Worm (Caenorhabditis elegans): Measurements from ENCODE around the gene F02E8.4.

The F02E8.4 gene

ce11 chrX:4444073-4444472 lies 9.8 kb upstream of the F02E8.4 start (continued):
- TF ChIP-seq ccch-3 (GFP tag; optimal IDR thresholded peaks at IDR 0.05) (no peak), T26A5.8 (tag; optimal IDR thresholded peaks at IDR 0.05) (peak; percentile 53), bed-1 (GFP tag; IDR thresholded peaks at IDR 0.05) (no peak), hmg-20 (GFP tag; IDR thresholded peaks at IDR 0.05) (0 out of 2 replicates have a peak, but pooled peaks have one; percentile 40), sea-2 (GFP tag; IDR thresholded peaks at IDR 0.05) (no peak), rcor-1 (GFP tag; IDR thresholded peaks at IDR 0.05) (peak; percentile 79), rec-8 (tag; optimal IDR thresholded peaks at IDR 0.05) (peak; percentile 49 to 55), attf-5 (GFP tag; optimal IDR thresholded peaks at IDR 0.05) (peak; percentile 7), cebp-1 (GFP tag; IDR thresholded peaks at IDR 0.05) (no peak), cebp-1 (tag; optimal IDR thresholded peaks at IDR 0.05) (peak; percentile 62), F39B2.1 (GFP tag; IDR thresholded peaks at IDR 0.05) (no peak), egl-44 (GFP tag; IDR thresholded peaks at IDR 0.05) (peak; percentile 81), die-1 (tag; optimal IDR thresholded peaks at IDR 0.05) (peak; percentile 93), ceh-100 (GFP tag; IDR thresholded peaks at IDR 0.05) (0 out of 2 replicates have a peak, but pooled peaks have one; percentile 33), egl-18 (GFP tag; IDR thresholded peaks at IDR 0.05) (no peak), nhr-80 (tag; optimal IDR thresholded peaks at IDR 0.05) (peak; percentile 2), chd-7 (tag; optimal IDR thresholded peaks at IDR 0.05) (peak; percentile 35), F22D6.2 (tag; optimal IDR thresholded peaks at IDR 0.05) (peak; percentile 7), dox-1 (GFP tag; IDR thresholded peaks at IDR 0.05) (peak; percentile 75), athp-1 (tag; optimal IDR thresholded peaks at IDR 0.05) (peak; percentile 21), K11D2.4 (GFP tag; IDR thresholded peaks at IDR 0.05) (no peak), snpc-1.1 (tag; optimal IDR thresholded peaks at IDR 0.05; ENCODE audit: insufficient read depth) (peak; percentile 77), K12H6.12 (tag; optimal IDR thresholded peaks at IDR 0.05) (no peak), F55B11.4 (tag; optimal IDR thresholded peaks at IDR 0.05; ENCODE audit: borderline replicate concordance, insufficient read depth) (no peak), ceh-91 (GFP tag; IDR thresholded peaks at IDR 0.05) (0 out of 2 replicates have a peak, but pooled peaks have one; percentile 15), lin-26 (GFP tag; IDR thresholded peaks at IDR 0.05) (peak; percentile 85), gei-17 (GFP tag; optimal IDR thresholded peaks at IDR 0.05) (peak; percentile 26), pbrm-1 (GFP tag; IDR thresholded peaks at IDR 0.05) (peak; percentile 89), T07F8.4 (tag; optimal IDR thresholded peaks at IDR 0.05) (peak; percentile 21), mxl-1 (tag; optimal IDR thresholded peaks at IDR 0.05) (peak; percentile 78), tbp1 (GFP tag; optimal IDR thresholded peaks at IDR 0.05) (peak; percentile 96), Y95B8A.8 (GFP tag; IDR thresholded peaks at IDR 0.05) (peak; percentile 52; the same call in 1 of the 2 replicates), F49E8.2 (tag; optimal IDR thresholded peaks at IDR 0.05; ENCODE audit: insufficient read depth) (peak; percentile 25), ets-4 (GFP tag; optimal IDR thresholded peaks at IDR 0.05) (no peak), Y79H2A.3 (GFP tag; conservative IDR thresholded peaks at IDR 0.05) (0 out of 2 replicates have a peak, but pooled peaks have one; percentile 35), snpc-3.4 (tag; optimal IDR thresholded peaks at IDR 0.05) (peak; percentile 87), nhr-90 (tag; optimal IDR thresholded peaks at IDR 0.05) (peak; percentile 67), dpl-1 (GFP tag; optimal IDR thresholded peaks at IDR 0.05) (no peak), ztf-22 (GFP tag; optimal IDR thresholded peaks at IDR 0.05) (no peak), ceh-58 (GFP tag; IDR thresholded peaks at IDR 0.05) (no peak), nhr-27 (tag; optimal IDR thresholded peaks at IDR 0.05) (no peak), lsy-27 (tag; optimal IDR thresholded peaks at IDR 0.05; ENCODE audit: borderline replicate concordance, insufficient read depth) (peak; percentile 43), madf-10 (tag; optimal IDR thresholded peaks at IDR 0.05) (peak; percentile 50), B0019.2 (GFP tag; conservative IDR thresholded peaks at IDR 0.05) (no peak), C06A6.2 (GFP tag; conservative IDR thresholded peaks at IDR 0.05) (no peak), ztf-25 (GFP tag; IDR thresholded peaks at IDR 0.05) (peak; percentile 79; the same call in 1 of the 2 replicates), tlf-1 (GFP tag; optimal IDR thresholded peaks at IDR 0.05) (no peak), hlh-12 (tag; optimal IDR thresholded peaks at IDR 0.05) (peak; percentile 78)
